Worm (Caenorhabditis elegans): Measurements from ENCODE around the gene C06G3.8.

DNA sequence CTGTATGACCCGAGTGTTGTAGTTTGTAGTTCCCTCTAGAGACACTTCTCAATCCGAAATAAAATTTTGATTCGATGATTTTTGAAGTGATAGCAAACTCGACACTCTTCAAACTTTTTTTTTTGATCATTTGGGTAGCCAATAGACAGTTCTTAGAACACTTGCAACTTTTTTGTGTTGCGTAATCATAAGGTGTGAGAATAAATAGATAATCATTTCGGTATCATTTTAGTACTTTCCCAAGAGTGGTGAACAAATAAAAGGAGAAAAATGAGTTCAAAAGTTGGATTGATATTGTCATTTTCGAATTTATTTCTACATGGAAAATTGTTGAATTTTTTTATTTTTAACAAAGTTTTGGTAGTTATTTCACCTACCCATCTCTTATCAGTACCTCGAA lies 7.5 kb downstream of the C06G3.8 start:
- TF ChIP-seq tbx-9 (tag; optimal IDR thresholded peaks at IDR 0.05; ENCODE audit: borderline replicate concordance) (no peak), mes-4 (tag; optimal IDR thresholded peaks at IDR 0.05) (no peak), somi-1 (GFP tag; optimal IDR thresholded peaks at IDR 0.05) (no peak), chd-7 (tag; optimal IDR thresholded peaks at IDR 0.05) (no peak), K12H6.12 (tag; optimal IDR thresholded peaks at IDR 0.05) (no peak), F37B4.10 (GFP tag; IDR thresholded peaks at IDR 0.05) (no peak), unc-130 (GFP tag; optimal IDR thresholded peaks at IDR 0.05) (no peak), let-607 (tag; optimal IDR thresholded peaks at IDR 0.05) (no peak), ets-4 (GFP tag; optimal IDR thresholded peaks at IDR 0.05) (no peak), lir-1 (GFP tag; conservative IDR thresholded peaks at IDR 0.05) (no peak)

All from whole organism, young adult.